Worm (Caenorhabditis elegans): ENCODE measurements around the gene swt-4.

DNA sequence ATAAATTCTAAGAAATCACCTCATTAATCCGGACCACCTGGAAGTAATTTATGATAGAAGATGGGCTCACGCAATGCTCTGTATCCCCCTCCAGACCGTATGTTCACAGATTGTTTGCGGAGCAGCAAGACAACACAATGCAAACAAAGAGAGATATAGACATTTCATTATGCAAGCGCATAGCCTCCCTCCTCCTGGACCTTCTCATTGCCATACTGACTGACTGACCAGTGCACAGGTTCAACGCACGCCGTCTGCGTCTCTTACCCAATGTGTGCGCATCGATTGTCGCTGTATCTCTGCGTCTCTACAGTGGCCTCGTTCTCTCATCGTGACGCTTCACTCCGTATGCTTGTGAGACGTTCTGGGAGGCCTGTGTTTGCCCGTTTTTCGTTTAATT lies 22.7 kb upstream of the swt-4 start:
- TF ChIP-seq crh-2 (tag; optimal IDR thresholded peaks at IDR 0.05): peak; percentile 20
- peak; percentile 38 to 61 for TF ChIP-seq lsy-2 (tag; optimal IDR thresholded peaks at IDR 0.05)
- peak; percentile 18 for TF ChIP-seq fos-1 (tag; optimal IDR thresholded peaks at IDR 0.05)
- no peak for TF ChIP-seq lin-39 (tag; optimal IDR thresholded peaks at IDR 0.05)
- no peak for TF ChIP-seq nhr-77 (tag; optimal IDR thresholded peaks at IDR 0.05)
- TF ChIP-seq aly-2 (tag; optimal IDR thresholded peaks at IDR 0.05): no peak
- no peak for TF ChIP-seq unc-62 (GFP tag; optimal IDR thresholded peaks at IDR 0.05)
- no peak for TF ChIP-seq Y55F3AM.14 (GFP tag; optimal IDR thresholded peaks at IDR 0.05)
- no peak for TF ChIP-seq nhr-237 (tag; optimal IDR thresholded peaks at IDR 0.05)
- TF ChIP-seq mab-5 (tag; optimal IDR thresholded peaks at IDR 0.05): peak; percentile 20
- TF ChIP-seq ceh-16 (tag; optimal IDR thresholded peaks at IDR 0.05): no peak
